Worm (Caenorhabditis elegans) whole organism, late embryonic: ENCODE results near the gene pak-1.

Experiments
- ceh-6 ChIP-seq: fragments of 200-800 bp; sonication (Bioruptor generic); optimal IDR thresholded peaks from 2 replicates; lab custom pipeline; 2018; ENCODE audit warnings: mild to moderate bottlenecking, missing genetic modification characterization, missing compliant biosample characterization
- dmd-4 ChIP-seq: sonication (generic microtip); optimal IDR thresholded peaks from 2 replicates; lab custom pipeline; 2016; ENCODE audit warnings: borderline replicate concordance, missing genetic modification characterization, missing compliant biosample characterization
- nhr-11 ChIP-seq: fragments of 150-350 bp; optimal IDR thresholded peaks from 2 replicates; lab custom pipeline; 2014; ENCODE audit warnings: missing biosample characterization, missing genetic modification characterization
- pag-3 ChIP-seq: sonication (generic microtip); optimal IDR thresholded peaks from 2 replicates; lab custom pipeline; 2016; ENCODE audit warnings: missing compliant biosample characterization, missing genetic modification characterization, borderline replicate concordance
- pqm-1 ChIP-seq: sonication (generic microtip); optimal IDR thresholded peaks from 2 replicates; lab custom pipeline; 2016; ENCODE audit warnings: missing genetic modification characterization, missing compliant biosample characterization
- rnt-1 ChIP-seq: sonication (generic microtip); optimal IDR thresholded peaks from 2 replicates; lab custom pipeline; 2016; ENCODE audit warnings: missing genetic modification characterization, missing compliant biosample characterization
- unc-86 ChIP-seq: sonication (generic microtip); optimal IDR thresholded peaks from 2 replicates; lab custom pipeline; 2016; ENCODE audit warnings: missing genetic modification characterization, missing compliant biosample characterization

ce11 chrX:6059163-6059782, 10.9 kb upstream of the pak-1 start:
- no peak for TF ChIP-seq unc-86 (tag; lab: Kevin White, UChicago)
- TF ChIP-seq dmd-4 = no peak
- no peak for TF ChIP-seq nhr-11 (tag; lab: Kevin White, UChicago)
- TF ChIP-seq pag-3 (tag; lab: Kevin White, UChicago) = no peak
- TF ChIP-seq ceh-6 (GFP tag; lab: Kevin White, UChicago) = no peak
- TF ChIP-seq rnt-1 = no peak
- TF ChIP-seq pqm-1 (tag; lab: Kevin White, UChicago) = no peak
